Worm (Caenorhabditis elegans) whole organism, young adult: ENCODE data around the gene jkk-1.

Source experiments
- B0035.1 ChIP-seq: sonication (generic microtip); optimal IDR thresholded peaks from 2 replicates; lab custom pipeline; 2016; ENCODE audit warnings: missing genetic modification characterization, mild to moderate bottlenecking, missing compliant biosample characterization, missing genotype, missing genetic modification reagents
- F10E7.11 ChIP-seq: sonication (generic microtip); optimal IDR thresholded peaks from 2 replicates; lab custom pipeline; 2017; ENCODE audit warnings: mild to moderate bottlenecking, missing genetic modification characterization, moderate library complexity, missing compliant biosample characterization
- F22D6.2 ChIP-seq: sonication (generic microtip); optimal IDR thresholded peaks from 2 replicates; lab custom pipeline; 2016; ENCODE audit warnings: mild to moderate bottlenecking, missing genetic modification characterization, missing compliant biosample characterization
- F23B12.7 ChIP-seq: sonication (generic microtip); optimal IDR thresholded peaks from 2 replicates; lab custom pipeline; 2017; ENCODE audit warnings: missing genetic modification characterization, mild to moderate bottlenecking, missing compliant biosample characterization, antibody characterized with exemption, moderate library complexity; ENCODE audit not compliant: insufficient read depth
- F55B11.4 ChIP-seq: sonication (generic microtip); optimal IDR thresholded peaks from 2 replicates; lab custom pipeline; 2016; ENCODE audit warnings: missing compliant biosample characterization, missing genetic modification characterization, borderline replicate concordance; ENCODE audit not compliant: insufficient read depth
- Y56A3A.18 ChIP-seq: fragments of 200-800 bp; sonication (Bioruptor generic); IDR thresholded peaks from 2 replicates; pipeline ENCODE4 v1.3.6; 2022; ENCODE audit warnings: missing genetic modification reagents, missing genetic modification characterization, missing compliant biosample characterization
- Y79H2A.3 ChIP-seq: fragments of 200-800 bp; sonication (Bioruptor generic); conservative IDR thresholded peaks from 2 replicates; pipeline ENCODE4 v1.3.6; 2022; ENCODE audit warnings: missing genetic modification reagents, missing genetic modification characterization, missing compliant biosample characterization
- ZK185.1 ChIP-seq: sonication (generic microtip); optimal IDR thresholded peaks from 2 replicates; lab custom pipeline; 2016; ENCODE audit warnings: mild to moderate bottlenecking, missing genetic modification characterization, missing compliant biosample characterization; ENCODE audit not compliant: poor library complexity, severe bottlenecking
- akir-1 ChIP-seq: fragments of 200-800 bp; sonication (Bioruptor generic); optimal IDR thresholded peaks from 2 replicates; lab custom pipeline; 2018; ENCODE audit warnings: mild to moderate bottlenecking, missing genetic modification characterization, moderate library complexity, missing compliant biosample characterization
- ccch-3 ChIP-seq: fragments of 200-800 bp; sonication (Bioruptor generic); optimal IDR thresholded peaks from 2 replicates; lab custom pipeline; 2018; ENCODE audit warnings: mild to moderate bottlenecking, missing genetic modification characterization, missing compliant biosample characterization
- ceh-100 ChIP-seq: fragments of 200-800 bp; sonication (Bioruptor generic); IDR thresholded peaks from 2 replicates; pipeline ENCODE4 v1.3.6; 2022; ENCODE audit warnings: missing genetic modification reagents, missing genetic modification characterization, missing compliant biosample characterization
- ceh-40 ChIP-seq: fragments of 200-800 bp; sonication (Bioruptor generic); IDR thresholded peaks from 2 replicates; pipeline ENCODE4 v1.3.6; 2022; ENCODE audit warnings: missing genetic modification characterization, missing compliant biosample characterization
- ceh-58 ChIP-seq: fragments of 200-800 bp; sonication (Bioruptor generic); IDR thresholded peaks from 2 replicates; pipeline ENCODE4 v1.3.6; 2022; ENCODE audit warnings: missing genetic modification characterization, missing compliant biosample characterization
- ceh-91 ChIP-seq: fragments of 200-800 bp; sonication (Bioruptor generic); IDR thresholded peaks from 2 replicates; pipeline ENCODE4 v1.3.6; 2022; ENCODE audit warnings: missing genetic modification reagents, missing genetic modification characterization, missing compliant biosample characterization
- die-1 ChIP-seq: sonication (generic microtip); optimal IDR thresholded peaks from 2 replicates; lab custom pipeline; 2016; ENCODE audit warnings: missing genotype, mild to moderate bottlenecking, missing genetic modification characterization, missing compliant biosample characterization
- efl-1 ChIP-seq: fragments of 150-350 bp; optimal IDR thresholded peaks from 2 replicates; lab custom pipeline; 2014; ENCODE audit warnings: missing biosample characterization, missing genetic modification reagents, missing genetic modification characterization
- egrh-3 ChIP-seq: fragments of 200-800 bp; sonication (Bioruptor generic); IDR thresholded peaks from 2 replicates; pipeline ENCODE4 v1.3.6; 2022; ENCODE audit warnings: missing genetic modification reagents, missing genetic modification characterization, missing compliant biosample characterization
- ekl-4 ChIP-seq: fragments of 200-800 bp; sonication (Bioruptor generic); IDR thresholded peaks from 2 replicates; pipeline ENCODE4 v1.3.6; 2022; ENCODE audit warnings: missing genetic modification reagents, missing genetic modification characterization, missing compliant biosample characterization
- fkh-3 ChIP-seq: sonication (generic microtip); optimal IDR thresholded peaks from 2 replicates; lab custom pipeline; 2016; ENCODE audit warnings: mild to moderate bottlenecking, missing genetic modification characterization, missing compliant biosample characterization
- let-607 ChIP-seq, 2 experiments: fragments of 200-800 bp in 1 of 2; sonication (Bioruptor generic) in 1 of 2; sonication (generic microtip) in 1 of 2; optimal IDR thresholded peaks; 2 replicates each; lab custom pipeline; 2016 to 2018; ENCODE audit warnings: mild to moderate bottlenecking in 2 of 2, missing compliant biosample characterization in 2 of 2, missing genetic modification characterization in 2 of 2, moderate library complexity in 2 of 2, missing genotype in 1 of 2
- lin-40 ChIP-seq: sonication (generic microtip); optimal IDR thresholded peaks from 2 replicates; lab custom pipeline; 2016; ENCODE audit warnings: missing genetic modification characterization, mild to moderate bottlenecking, missing compliant biosample characterization, missing genotype, missing genetic modification reagents
- lin-54 ChIP-seq: fragments of 200-800 bp; sonication (Bioruptor generic); optimal IDR thresholded peaks from 2 replicates; lab custom pipeline; 2018; ENCODE audit warnings: mild to moderate bottlenecking, missing genetic modification characterization, missing compliant biosample characterization
- lir-1 ChIP-seq: fragments of 200-800 bp; sonication (Bioruptor generic); conservative IDR thresholded peaks from 2 replicates; pipeline ENCODE4 v1.3.6; 2022; ENCODE audit warnings: missing genetic modification reagents, missing genetic modification characterization, missing compliant biosample characterization
- lsl-1 ChIP-seq: fragments of 200-800 bp; sonication (Bioruptor generic); optimal IDR thresholded peaks from 2 replicates; lab custom pipeline; 2018; ENCODE audit warnings: mild to moderate bottlenecking, missing genetic modification characterization, moderate library complexity, missing compliant biosample characterization
- madf-10 ChIP-seq: sonication (generic microtip); optimal IDR thresholded peaks from 2 replicates; lab custom pipeline; 2016; ENCODE audit warnings: mild to moderate bottlenecking, missing genetic modification characterization, missing compliant biosample characterization
- madf-8 ChIP-seq: fragments of 200-800 bp; sonication (Bioruptor generic); conservative IDR thresholded peaks from 2 replicates; pipeline ENCODE4 v1.3.6; 2022; ENCODE audit warnings: missing genetic modification reagents, missing genetic modification characterization, missing compliant biosample characterization
- mxl-1 ChIP-seq: sonication (generic microtip); optimal IDR thresholded peaks from 2 replicates; lab custom pipeline; 2016; ENCODE audit warnings: missing genetic modification characterization, missing compliant biosample characterization
- nhr-90 ChIP-seq: sonication (generic microtip); optimal IDR thresholded peaks from 2 replicates; lab custom pipeline; 2016; ENCODE audit warnings: missing genotype, mild to moderate bottlenecking, missing genetic modification characterization, missing compliant biosample characterization
- pha-4 ChIP-seq: fragments of 150-350 bp; sonication (generic microtip); optimal IDR thresholded peaks from 2 replicates; lab custom pipeline; 2014; ENCODE audit warnings: missing biosample characterization, missing genetic modification reagents, missing genetic modification characterization
- rcor-1 ChIP-seq: fragments of 200-800 bp; sonication (Bioruptor generic); IDR thresholded peaks from 2 replicates; pipeline ENCODE4 v1.3.6; 2022; ENCODE audit warnings: missing genetic modification reagents, missing genetic modification characterization, missing compliant biosample characterization
- sdz-38 ChIP-seq: sonication (generic microtip); optimal IDR thresholded peaks from 2 replicates; lab custom pipeline; 2016; ENCODE audit warnings: missing genotype, missing genetic modification characterization, missing compliant biosample characterization
- sea-2 ChIP-seq: fragments of 200-800 bp; sonication (Bioruptor generic); IDR thresholded peaks from 2 replicates; pipeline ENCODE4 v1.3.6; 2022; ENCODE audit warnings: missing genetic modification characterization, missing compliant biosample characterization
- snpc-3.4 ChIP-seq: sonication (generic microtip); optimal IDR thresholded peaks from 2 replicates; lab custom pipeline; 2017; ENCODE audit warnings: missing genetic modification characterization, mild to moderate bottlenecking, missing compliant biosample characterization, antibody characterized with exemption, moderate library complexity, missing genotype, missing genetic modification reagents
- somi-1 ChIP-seq: fragments of 200-800 bp; sonication (Bioruptor generic); optimal IDR thresholded peaks from 2 replicates; lab custom pipeline; 2018; ENCODE audit warnings: mild to moderate bottlenecking, missing genetic modification characterization, missing compliant biosample characterization
- tbx-9 ChIP-seq: sonication (generic microtip); optimal IDR thresholded peaks from 2 replicates; lab custom pipeline; 2016; ENCODE audit warnings: borderline replicate concordance, missing genetic modification characterization, inconsistent platforms, missing compliant biosample characterization
- unc-130 ChIP-seq: sonication (generic microtip); optimal IDR thresholded peaks from 2 replicates; lab custom pipeline; 2016; ENCODE audit warnings: missing genetic modification reagents, missing genetic modification characterization, missing compliant biosample characterization
- unc-62 ChIP-seq: fragments of 150-350 bp; optimal IDR thresholded peaks from 2 replicates; lab custom pipeline; 2014; ENCODE audit warnings: missing biosample characterization, missing genetic modification reagents, missing genetic modification characterization
- zim-3 ChIP-seq: sonication (generic microtip); optimal IDR thresholded peaks from 2 replicates; lab custom pipeline; 2017; ENCODE audit warnings: mild to moderate bottlenecking, missing genetic modification characterization, moderate library complexity, missing compliant biosample characterization
- ztf-18 ChIP-seq: sonication (generic microtip); optimal IDR thresholded peaks from 2 replicates; lab custom pipeline; 2016; ENCODE audit warnings: missing genotype, mild to moderate bottlenecking, missing genetic modification characterization, missing compliant biosample characterization
- ztf-22 ChIP-seq: fragments of 200-800 bp; sonication (Bioruptor generic); optimal IDR thresholded peaks from 2 replicates; lab custom pipeline; 2018; ENCODE audit warnings: mild to moderate bottlenecking, missing genetic modification characterization, moderate library complexity, missing compliant biosample characterization
- ztf-26 ChIP-seq: sonication (generic microtip); optimal IDR thresholded peaks from 2 replicates; lab custom pipeline; 2017; ENCODE audit warnings: missing genetic modification characterization, missing compliant biosample characterization

Gene jkk-1

ce11 chrX:5336498-5336897, 31.8 kb upstream of the jkk-1 start (continued):
- no peak for TF ChIP-seq unc-62

- TF ChIP-seq mxl-1 (tag; lab: Kevin White, UChicago): no peak
- TF ChIP-seq snpc-3.4 (tag; lab: Kevin White, UChicago): no peak
- TF ChIP-seq fkh-3 (tag; lab: Kevin White, UChicago): no peak
- TF ChIP-seq F10E7.11: no peak
- TF ChIP-seq madf-10: no peak
- TF ChIP-seq F22D6.2: no peak
- TF ChIP-seq let-607 (tag; optimal IDR thresholded peaks at IDR 0.05; lab: Kevin White, UChicago): no peak
- TF ChIP-seq unc-130: no peak
- TF ChIP-seq Y79H2A.3 (GFP tag; lab: Robert Waterston, UW): no peak
- no peak for TF ChIP-seq ztf-18 (tag; lab: Kevin White, UChicago)
- TF ChIP-seq ekl-4 (GFP tag; lab: Robert Waterston, UW): no peak
- TF ChIP-seq F55B11.4 (tag; lab: Kevin White, UChicago): no peak
- no peak for TF ChIP-seq ceh-100
- TF ChIP-seq efl-1 (GFP tag; lab: Kevin White, UChicago): no peak
Measured at ce11 chrX:5337959-5338358, 30.3 kb upstream of the jkk-1 start, which contains the start of gene C26B9.3. Gene C26B9.3, plus strand, starts transcription at chrX:5338301.

ce11 chrX:5339357-5339756, 28.9 kb upstream of the jkk-1 start:
- TF ChIP-seq somi-1 (GFP tag; lab: Kevin White, UChicago) (no peak), unc-130 (no peak), tbx-9 (tag; lab: Kevin White, UChicago) (no peak), efl-1 (GFP tag; lab: Kevin White, UChicago) (no peak), ztf-22 (GFP tag; lab: Kevin White, UChicago) (no peak), die-1 (no peak), ztf-26 (no peak), ZK185.1 (tag; lab: Kevin White, UChicago) (no peak), rcor-1 (GFP tag; lab: Robert Waterston, UW) (no peak), Y79H2A.3 (GFP tag; lab: Robert Waterston, UW) (no peak), ekl-4 (GFP tag; lab: Robert Waterston, UW) (no peak), lsl-1 (GFP tag; lab: Kevin White, UChicago) (no peak), Y56A3A.18 (GFP tag; lab: Robert Waterston, UW) (no peak), lin-40 (tag; lab: Kevin White, UChicago) (no peak), madf-8 (GFP tag; lab: Robert Waterston, UW) (no peak)

- TF ChIP-seq F55B11.4 (tag; lab: Kevin White, UChicago): no peak
- TF ChIP-seq ceh-40 (GFP tag; lab: Robert Waterston, UW): no peak
- TF ChIP-seq B0035.1 (tag; lab: Kevin White, UChicago): no peak
- TF ChIP-seq Y56A3A.18 (GFP tag; lab: Robert Waterston, UW): no peak
- TF ChIP-seq ceh-91 (GFP tag; lab: Robert Waterston, UW): no peak
- no peak for TF ChIP-seq F23B12.7 (tag; lab: Kevin White, UChicago)
- no peak for TF ChIP-seq ccch-3 (GFP tag; lab: Kevin White, UChicago)
- no peak for TF ChIP-seq sea-2 (GFP tag; lab: Robert Waterston, UW)
- TF ChIP-seq ceh-58 (GFP tag; lab: Robert Waterston, UW): no peak
- no peak for TF ChIP-seq nhr-90 (tag; lab: Kevin White, UChicago)
- no peak for TF ChIP-seq pha-4
- no peak for TF ChIP-seq akir-1 (GFP tag; lab: Kevin White, UChicago)
- TF ChIP-seq zim-3 (tag; lab: Kevin White, UChicago): no peak
- no peak for TF ChIP-seq lin-40 (tag; lab: Kevin White, UChicago)
- TF ChIP-seq sdz-38 (tag; lab: Kevin White, UChicago): no peak
- no peak for TF ChIP-seq lir-1 (GFP tag; lab: Robert Waterston, UW)
- TF ChIP-seq egrh-3 (GFP tag; lab: Robert Waterston, UW): no peak
- no peak for TF ChIP-seq lin-54 (GFP tag; lab: Kevin White, UChicago)
Measured at ce11 chrX:5339889-5340288, 28.4 kb upstream of the jkk-1 start, which contains the start of gene C26B9.2. Gene C26B9.2, plus strand, starts transcription at chrX:5340189.
